Fruit fly (Drosophila melanogaster): ENCODE results near the gene RpL10Aa.

RpL10Aa gene

dm6 chr3R:15084461-15085106 lies 47.4 kb downstream of the RpL10Aa start (continued):
- no peak for TF ChIP-seq E2f1 (GFP tag; IDR thresholded peaks at IDR 0.05)
- no peak for TF ChIP-seq Dll (GFP tag; IDR thresholded peaks at IDR 0.05; ENCODE audit: partially characterized antibody)
- no peak for TF ChIP-seq CG11085 (GFP tag; IDR thresholded peaks at IDR 0.05)
- no peak for TF ChIP-seq CG6272 (GFP tag; IDR thresholded peaks at IDR 0.05)
- no peak for TF ChIP-seq z (GFP tag; IDR thresholded peaks at IDR 0.05)

dm6 chr3R:15087043-15087442 lies 49.9 kb downstream of the RpL10Aa start:
- TF ChIP-seq Eip74EF (GFP tag; optimal IDR thresholded peaks at IDR 0.05) (peak in 1 of 2 experiments; percentile 37), Dfd (GFP tag; optimal IDR thresholded peaks at IDR 0.05) (no peak), crol (GFP tag; IDR thresholded peaks at IDR 0.05) (peak; percentile 78), MTF-1 (GFP tag; optimal IDR thresholded peaks at IDR 0.05; ENCODE audit: borderline replicate concordance) (no peak), vvl (GFP tag; IDR thresholded peaks at IDR 0.05) (peak; percentile 53), chinmo (GFP tag; IDR thresholded peaks at IDR 0.05; ENCODE audit: partially characterized antibody) (peak; percentile 85; the same call in 3 of the 4 replicates), CG8281 (tag; optimal IDR thresholded peaks at IDR 0.05) (no peak), prd (optimal IDR thresholded peaks at IDR 0.05) (no peak), prd (GFP tag; IDR thresholded peaks at IDR 0.05) (no peak), Gug (GFP tag; IDR thresholded peaks at IDR 0.05) (no peak)
